Fruit fly (Drosophila melanogaster) whole organism, prepupa: ENCODE results near the gene CG7728.

Experiments
- Blimp-1 ChIP-seq: fragments of 200-800 bp; sonication (Bioruptor generic); optimal IDR thresholded peaks from 3 replicates; lab custom pipeline; 2017; ENCODE audit warnings: missing biosample characterization, missing genetic modification characterization, mild to moderate bottlenecking, moderate library complexity, missing genetic modification reagents
- CG10631 ChIP-seq: fragments of 200-800 bp; sonication (Bioruptor generic); optimal IDR thresholded peaks from 2 replicates; lab custom pipeline; 2016; ENCODE audit warnings: missing biosample characterization, missing genetic modification characterization
- CG10669 ChIP-seq: fragments of 200-800 bp; sonication (Bioruptor generic); optimal IDR thresholded peaks from 3 replicates; lab custom pipeline; 2018; ENCODE audit warnings: missing biosample characterization, mild to moderate bottlenecking, missing genetic modification characterization, moderate library complexity
- CG11294 ChIP-seq: fragments of 200-800 bp; sonication (Bioruptor generic); IDR thresholded peaks from 2 replicates; pipeline ENCODE4 v1.3.6; 2022; ENCODE audit warnings: missing biosample characterization, missing genetic modification characterization
- CG11902 ChIP-seq: fragments of 200-800 bp; sonication (Bioruptor generic); optimal IDR thresholded peaks from 3 replicates; lab custom pipeline; 2016; ENCODE audit warnings: missing biosample characterization, missing genetic modification characterization
- CG15336 ChIP-seq: fragments of 200-800 bp; sonication (Bioruptor generic); IDR thresholded peaks from 2 replicates; pipeline ENCODE4 v1.3.6; 2022; ENCODE audit warnings: missing biosample characterization, missing genetic modification characterization
- CG1621 ChIP-seq: fragments of 200-800 bp; sonication (Bioruptor generic); optimal IDR thresholded peaks from 3 replicates; lab custom pipeline; 2018; ENCODE audit warnings: missing biosample characterization, mild to moderate bottlenecking, missing genetic modification characterization
- CG16779 ChIP-seq: fragments of 200-800 bp; sonication (Bioruptor generic); optimal IDR thresholded peaks from 3 replicates; lab custom pipeline; 2017; ENCODE audit warnings: missing biosample characterization, mild to moderate bottlenecking, missing genetic modification characterization
- CG3032 ChIP-seq: fragments of 200-800 bp; optimal IDR thresholded peaks from 2 replicates; lab custom pipeline; 2019; ENCODE audit warnings: missing biosample characterization, mild to moderate bottlenecking, missing genetic modification characterization, moderate library complexity
- CG31627 ChIP-seq: fragments of 200-800 bp; sonication (Bioruptor generic); optimal IDR thresholded peaks from 3 replicates; lab custom pipeline; 2016; ENCODE audit warnings: missing biosample characterization, missing genetic modification characterization
- CG34406 ChIP-seq: fragments of 200-800 bp; sonication (Bioruptor generic); optimal IDR thresholded peaks from 3 replicates; lab custom pipeline; 2016; ENCODE audit warnings: missing biosample characterization, missing genetic modification characterization
- CG4318 ChIP-seq: fragments of 200-800 bp; sonication (Bioruptor generic); optimal IDR thresholded peaks from 3 replicates; lab custom pipeline; 2017; ENCODE audit warnings: missing biosample characterization, mild to moderate bottlenecking, missing genetic modification characterization
- CG6163 ChIP-seq: fragments of 200-800 bp; sonication (Bioruptor generic); IDR thresholded peaks from 3 replicates; pipeline ENCODE4 v1.3.6; 2022; ENCODE audit warnings: missing biosample characterization, missing genetic modification characterization
- CG6276 ChIP-seq: fragments of 200-800 bp; sonication (Bioruptor generic); optimal IDR thresholded peaks from 2 replicates; lab custom pipeline; 2017; ENCODE audit warnings: missing biosample characterization, mild to moderate bottlenecking, missing genetic modification characterization
- CG6808 ChIP-seq: fragments of 200-800 bp; sonication (Bioruptor generic); optimal IDR thresholded peaks from 3 replicates; lab custom pipeline; 2017; ENCODE audit warnings: missing biosample characterization, missing genetic modification characterization, mild to moderate bottlenecking, moderate library complexity, missing genetic modification reagents
- CG6854 ChIP-seq: fragments of 200-800 bp; sonication (Bioruptor generic); optimal IDR thresholded peaks from 2 replicates; lab custom pipeline; 2017; ENCODE audit warnings: missing biosample characterization, mild to moderate bottlenecking, missing genetic modification characterization
- CG7368 ChIP-seq: fragments of 200-800 bp; sonication (Bioruptor generic); optimal IDR thresholded peaks from 3 replicates; lab custom pipeline; 2016; ENCODE audit warnings: missing biosample characterization, missing genetic modification characterization
- CG8119 ChIP-seq: fragments of 200-800 bp; sonication (Bioruptor generic); IDR thresholded peaks from 3 replicates; pipeline ENCODE4 v1.3.6; 2022; ENCODE audit warnings: missing biosample characterization, missing genetic modification characterization
- CG8319 ChIP-seq: fragments of 200-800 bp; sonication (Bioruptor generic); optimal IDR thresholded peaks from 3 replicates; lab custom pipeline; 2016; ENCODE audit warnings: missing biosample characterization, missing genetic modification characterization
- CG8632 ChIP-seq: fragments of 200-800 bp; sonication (Bioruptor generic); optimal IDR thresholded peaks from 3 replicates; lab custom pipeline; 2016; ENCODE audit warnings: missing biosample characterization, missing genetic modification characterization
- CG9139 ChIP-seq: fragments of 200-800 bp; sonication (Bioruptor generic); optimal IDR thresholded peaks from 3 replicates; lab custom pipeline; 2017; ENCODE audit warnings: missing biosample characterization, mild to moderate bottlenecking, missing genetic modification characterization
- Eip75B ChIP-seq: fragments of 200-800 bp; sonication (Bioruptor generic); optimal IDR thresholded peaks from 3 replicates; lab custom pipeline; 2016; ENCODE audit warnings: missing biosample characterization, missing genetic modification characterization
- Eip78C ChIP-seq: fragments of 200-800 bp; sonication (Bioruptor generic); peaks from one replicate; lab custom pipeline; 2016; ENCODE audit warnings: missing biosample characterization, missing genetic modification characterization
- Gug ChIP-seq: fragments of 200-800 bp; sonication (Bioruptor generic); IDR thresholded peaks from 2 replicates; pipeline ENCODE4 v1.3.6; 2022; ENCODE audit warnings: missing biosample characterization, missing genetic modification characterization
- Hr4 ChIP-seq: fragments of 200-800 bp; sonication (Bioruptor generic); optimal IDR thresholded peaks from 3 replicates; lab custom pipeline; 2016; ENCODE audit warnings: missing biosample characterization, missing genetic modification characterization
- Lpt ChIP-seq: fragments of 200-800 bp; sonication (Bioruptor generic); optimal IDR thresholded peaks from 3 replicates; lab custom pipeline; 2016; ENCODE audit warnings: missing biosample characterization, missing genetic modification characterization
- Met ChIP-seq: fragments of 200-800 bp; sonication (Bioruptor generic); optimal IDR thresholded peaks from 3 replicates; lab custom pipeline; 2016; ENCODE audit warnings: missing biosample characterization, missing genetic modification characterization
- Smox ChIP-seq: fragments of 200-800 bp; sonication (Bioruptor generic); optimal IDR thresholded peaks from 3 replicates; lab custom pipeline; 2016; ENCODE audit warnings: missing biosample characterization, missing genetic modification characterization
- Sox102F ChIP-seq: fragments of 200-800 bp; sonication (Bioruptor generic); optimal IDR thresholded peaks from 2 replicates; lab custom pipeline; 2016; ENCODE audit warnings: missing biosample characterization, mild to moderate bottlenecking, missing genetic modification characterization
- Sox15 ChIP-seq: fragments of 200-800 bp; sonication (Bioruptor generic); optimal IDR thresholded peaks from 3 replicates; lab custom pipeline; 2016; ENCODE audit warnings: missing biosample characterization, missing genetic modification characterization
- acj6 ChIP-seq: fragments of 200-800 bp; sonication (Bioruptor generic); optimal IDR thresholded peaks from 3 replicates; lab custom pipeline; 2016; ENCODE audit warnings: missing biosample characterization, missing genetic modification characterization
- dac ChIP-seq: fragments of 200-800 bp; sonication (Bioruptor generic); optimal IDR thresholded peaks from 2 replicates; lab custom pipeline; 2017; ENCODE audit warnings: missing biosample characterization, mild to moderate bottlenecking, missing genetic modification characterization
- dsx ChIP-seq: fragments of 200-800 bp; optimal IDR thresholded peaks from 3 replicates; lab custom pipeline; 2019; ENCODE audit warnings: missing biosample characterization, mild to moderate bottlenecking, missing genetic modification characterization, moderate library complexity; ENCODE audit not compliant: poor library complexity, severe bottlenecking
- eg ChIP-seq: fragments of 200-800 bp; sonication (Bioruptor generic); IDR thresholded peaks from 3 replicates; pipeline ENCODE4 v1.3.6; 2022; ENCODE audit warnings: missing biosample characterization, missing genetic modification characterization
- esn ChIP-seq: fragments of 200-800 bp; sonication (Bioruptor generic); optimal IDR thresholded peaks from 2 replicates; lab custom pipeline; 2016; ENCODE audit warnings: missing biosample characterization, mild to moderate bottlenecking, missing genetic modification characterization, moderate library complexity
- fd59A ChIP-seq: fragments of 200-800 bp; sonication (Bioruptor generic); optimal IDR thresholded peaks from 2 replicates; lab custom pipeline; 2017; ENCODE audit warnings: missing biosample characterization, mild to moderate bottlenecking, missing genetic modification characterization, missing genetic modification reagents
- fd85E ChIP-seq: fragments of 200-800 bp; sonication (Bioruptor generic); optimal IDR thresholded peaks from 3 replicates; lab custom pipeline; 2016; ENCODE audit warnings: missing biosample characterization, missing genetic modification characterization
- fkh ChIP-seq: fragments of 200-800 bp; sonication (Bioruptor generic); optimal IDR thresholded peaks from 3 replicates; lab custom pipeline; 2017; ENCODE audit warnings: missing biosample characterization, mild to moderate bottlenecking, missing genetic modification characterization, moderate library complexity
- lz ChIP-seq: fragments of 200-800 bp; sonication (Bioruptor generic); optimal IDR thresholded peaks from 3 replicates; lab custom pipeline; 2016; ENCODE audit warnings: missing biosample characterization, missing genetic modification characterization
- net ChIP-seq: fragments of 200-800 bp; sonication (Bioruptor generic); optimal IDR thresholded peaks from 3 replicates; lab custom pipeline; 2016; ENCODE audit warnings: missing biosample characterization, missing genetic modification characterization
- pdm3 ChIP-seq: fragments of 200-800 bp; sonication (Bioruptor generic); optimal IDR thresholded peaks from 3 replicates; lab custom pipeline; 2016; ENCODE audit warnings: missing biosample characterization, missing genetic modification characterization
- salr ChIP-seq, 2 experiments: fragments of 200-800 bp; sonication (Bioruptor generic); optimal IDR thresholded peaks; 3 replicates each; lab custom pipeline; 2016 to 2018; ENCODE audit warnings: missing biosample characterization in 2 of 2, missing genetic modification characterization in 2 of 2, mild to moderate bottlenecking in 1 of 2
- spab ChIP-seq: fragments of 200-800 bp; sonication (Bioruptor generic); optimal IDR thresholded peaks from 2 replicates; lab custom pipeline; 2017; ENCODE audit warnings: missing biosample characterization, mild to moderate bottlenecking, missing genetic modification characterization, missing genetic modification reagents
- ss ChIP-seq, 2 experiments: fragments of 200-800 bp; sonication (Bioruptor generic); optimal IDR thresholded peaks; 2 replicates in 1 of 2; 3 replicates in 1 of 2; lab custom pipeline; 2017 to 2018; ENCODE audit warnings: mild to moderate bottlenecking in 2 of 2, missing biosample characterization in 2 of 2, missing genetic modification characterization in 2 of 2, moderate library complexity in 1 of 2
- svp ChIP-seq: fragments of 200-800 bp; sonication (Bioruptor generic); peaks from one replicate; lab custom pipeline; 2016; ENCODE audit warnings: missing biosample characterization, missing genetic modification characterization
- topi ChIP-seq: fragments of 200-800 bp; sonication (Bioruptor generic); optimal IDR thresholded peaks from 3 replicates; lab custom pipeline; 2016; ENCODE audit warnings: missing biosample characterization, missing genetic modification characterization
- vri ChIP-seq: fragments of 200-800 bp; sonication (Bioruptor generic); optimal IDR thresholded peaks from 3 replicates; lab custom pipeline; 2016; ENCODE audit warnings: missing biosample characterization, mild to moderate bottlenecking, missing genetic modification characterization

Gene CG7728

dm6 chr3L:16969652-16970109 lies 46.7 kb upstream of the CG7728 start, which contains the start of gene Exn (continued):
- TF ChIP-seq CG1621 (tag; lab: Kevin White, UChicago), result peak; percentile 96
- TF ChIP-seq CG11902 (GFP tag; lab: Kevin White, UChicago), result no peak
- TF ChIP-seq spab (GFP tag; lab: Kevin White, UChicago), result no peak
- TF ChIP-seq dsx (GFP tag; lab: Kevin White, UChicago), result peak; percentile 16
- peak; percentile 45 for TF ChIP-seq esn
- no peak for TF ChIP-seq CG6276 (GFP tag; lab: Kevin White, UChicago)
- TF ChIP-seq CG8119, result peak; percentile 42; the same call in 1 of the 3 replicates

- no peak for TF ChIP-seq topi
- peak; percentile 48 for TF ChIP-seq CG8632 (GFP tag; lab: Kevin White, UChicago)
- TF ChIP-seq salr (GFP tag; optimal IDR thresholded peaks at IDR 0.05; lab: Kevin White, UChicago), result no peak
- TF ChIP-seq CG10669 (GFP tag; lab: Kevin White, UChicago), result no peak
- TF ChIP-seq Gug (GFP tag; lab: Robert Waterston, UW), result no peak
- TF ChIP-seq Lpt (GFP tag; lab: Kevin White, UChicago), result peak; percentile 50
- TF ChIP-seq Sox102F (GFP tag; lab: Kevin White, UChicago), result no peak
- TF ChIP-seq Smox (GFP tag; lab: Kevin White, UChicago), result no peak
- no peak for TF ChIP-seq fd85E (GFP tag; lab: Kevin White, UChicago)
- TF ChIP-seq Hr4, result peak; percentile 3
- TF ChIP-seq CG6163, result no peak
- TF ChIP-seq pdm3 (GFP tag; lab: Kevin White, UChicago), result no peak
- no peak for TF ChIP-seq Met (GFP tag; lab: Kevin White, UChicago)
- TF ChIP-seq Eip78C (GFP tag; lab: Kevin White, UChicago), result peak; percentile 35
- no peak for TF ChIP-seq lz (GFP tag; lab: Kevin White, UChicago)
- no peak for TF ChIP-seq CG4318 (GFP tag; lab: Kevin White, UChicago)
- TF ChIP-seq CG8119, result peak; percentile 34; the same call in 1 of the 3 replicates
- TF ChIP-seq Eip75B, result no peak
- peak; percentile 24 for TF ChIP-seq dsx (GFP tag; lab: Kevin White, UChicago)
- TF ChIP-seq CG31627, result no peak
- TF ChIP-seq CG10631 (GFP tag; lab: Kevin White, UChicago), result peak; percentile 15
- TF ChIP-seq CG3032, result peak; percentile 23
- no peak for TF ChIP-seq CG1621 (tag; lab: Kevin White, UChicago)
- peak; percentile 18 for TF ChIP-seq spab (GFP tag; lab: Kevin White, UChicago)
- TF ChIP-seq Blimp-1 (GFP tag; lab: Kevin White, UChicago), result no peak
- TF ChIP-seq acj6 (GFP tag; lab: Kevin White, UChicago), result no peak
- peak; percentile 61 for TF ChIP-seq svp (GFP tag; lab: Kevin White, UChicago)
- TF ChIP-seq CG6854 (GFP tag; lab: Kevin White, UChicago), result no peak
- TF ChIP-seq fd59A (GFP tag; lab: Kevin White, UChicago), result no peak
- TF ChIP-seq CG6808 (GFP tag; lab: Kevin White, UChicago), result no peak
- TF ChIP-seq fkh (GFP tag; lab: Kevin White, UChicago), result no peak
- no peak for TF ChIP-seq dac (GFP tag; lab: Kevin White, UChicago)
- no peak for TF ChIP-seq CG7368 (GFP tag; lab: Kevin White, UChicago)
- peak; percentile 35; the same call in 1 of the 2 replicates for TF ChIP-seq CG15336
- TF ChIP-seq vri (GFP tag; lab: Kevin White, UChicago), result no peak
- TF ChIP-seq Sox15, result no peak
- no peak for TF ChIP-seq CG16779 (tag; lab: Kevin White, UChicago)
- no peak for TF ChIP-seq net (GFP tag; lab: Kevin White, UChicago)
- peak; percentile 10 for TF ChIP-seq esn
- no peak for TF ChIP-seq eg
- TF ChIP-seq CG9139 (GFP tag; lab: Kevin White, UChicago), result no peak
- peak; percentile 54 for TF ChIP-seq CG34406
- TF ChIP-seq ss (GFP tag; optimal IDR thresholded peaks at IDR 0.05; lab: Kevin White, UChicago), result no peak
- no peak for TF ChIP-seq CG8319 (GFP tag; lab: Kevin White, UChicago)
- TF ChIP-seq CG11294 (GFP tag; lab: Robert Waterston, UW), result no peak
Observed at dm6 chr3L:16971611-16972359, 44.6 kb upstream of the CG7728 start.
